Fruit fly (Drosophila melanogaster): ENCODE data around the gene CG42711.

dm6 chr2L:13889934-13890333 lies 41.2 kb downstream of the CG42711 start:
- TF ChIP-seq HLH106 (tag; optimal IDR thresholded peaks at IDR 0.05) (no peak), Sp1 (GFP tag; optimal IDR thresholded peaks at IDR 0.05) (no peak), Hr83 (GFP tag; optimal IDR thresholded peaks at IDR 0.05; ENCODE audit: poor library complexity, severe bottlenecking) (no peak)

Measured in whole organism, wandering third instar larva.